Fruit fly (Drosophila melanogaster) whole organism, prepupa: ENCODE results near the gene CG17344.

Experiments used
- CG10631 ChIP-seq: fragments of 200-800 bp; sonication (Bioruptor generic); optimal IDR thresholded peaks from 2 replicates; lab custom pipeline; 2016; ENCODE audit warnings: missing biosample characterization, missing genetic modification characterization
- CG10669 ChIP-seq: fragments of 200-800 bp; sonication (Bioruptor generic); optimal IDR thresholded peaks from 3 replicates; lab custom pipeline; 2018; ENCODE audit warnings: missing biosample characterization, mild to moderate bottlenecking, missing genetic modification characterization, moderate library complexity
- CG15336 ChIP-seq: fragments of 200-800 bp; sonication (Bioruptor generic); IDR thresholded peaks from 2 replicates; pipeline ENCODE4 v1.3.6; 2022; ENCODE audit warnings: missing biosample characterization, missing genetic modification characterization
- CG16779 ChIP-seq: fragments of 200-800 bp; sonication (Bioruptor generic); optimal IDR thresholded peaks from 3 replicates; lab custom pipeline; 2017; ENCODE audit warnings: missing biosample characterization, mild to moderate bottlenecking, missing genetic modification characterization
- CG3032 ChIP-seq: fragments of 200-800 bp; optimal IDR thresholded peaks from 2 replicates; lab custom pipeline; 2019; ENCODE audit warnings: missing biosample characterization, mild to moderate bottlenecking, missing genetic modification characterization, moderate library complexity
- CG31627 ChIP-seq: fragments of 200-800 bp; sonication (Bioruptor generic); optimal IDR thresholded peaks from 3 replicates; lab custom pipeline; 2016; ENCODE audit warnings: missing biosample characterization, missing genetic modification characterization
- CG32006 ChIP-seq: fragments of 200-800 bp; sonication (Bioruptor generic); optimal IDR thresholded peaks from 3 replicates; lab custom pipeline; 2017; ENCODE audit warnings: missing biosample characterization, mild to moderate bottlenecking, missing genetic modification characterization
- CG34406 ChIP-seq: fragments of 200-800 bp; sonication (Bioruptor generic); optimal IDR thresholded peaks from 3 replicates; lab custom pipeline; 2016; ENCODE audit warnings: missing biosample characterization, missing genetic modification characterization
- CG3919 ChIP-seq: fragments of 200-800 bp; sonication (Bioruptor generic); optimal IDR thresholded peaks from 3 replicates; lab custom pipeline; 2016; ENCODE audit warnings: missing biosample characterization, missing genetic modification characterization
- CG4318 ChIP-seq: fragments of 200-800 bp; sonication (Bioruptor generic); optimal IDR thresholded peaks from 3 replicates; lab custom pipeline; 2017; ENCODE audit warnings: missing biosample characterization, mild to moderate bottlenecking, missing genetic modification characterization
- CG6163 ChIP-seq: fragments of 200-800 bp; sonication (Bioruptor generic); IDR thresholded peaks from 3 replicates; pipeline ENCODE4 v1.3.6; 2022; ENCODE audit warnings: missing biosample characterization, missing genetic modification characterization
- CG6276 ChIP-seq: fragments of 200-800 bp; sonication (Bioruptor generic); optimal IDR thresholded peaks from 2 replicates; lab custom pipeline; 2017; ENCODE audit warnings: missing biosample characterization, mild to moderate bottlenecking, missing genetic modification characterization
- CG6792 ChIP-seq: fragments of 200-800 bp; sonication (Bioruptor generic); optimal IDR thresholded peaks from 3 replicates; lab custom pipeline; 2016; ENCODE audit warnings: missing biosample characterization, missing genetic modification characterization
- CG6808 ChIP-seq: fragments of 200-800 bp; sonication (Bioruptor generic); optimal IDR thresholded peaks from 3 replicates; lab custom pipeline; 2017; ENCODE audit warnings: missing biosample characterization, missing genetic modification characterization, mild to moderate bottlenecking, moderate library complexity, missing genetic modification reagents
- CG8119 ChIP-seq: fragments of 200-800 bp; sonication (Bioruptor generic); IDR thresholded peaks from 3 replicates; pipeline ENCODE4 v1.3.6; 2022; ENCODE audit warnings: missing biosample characterization, missing genetic modification characterization
- CG8319 ChIP-seq: fragments of 200-800 bp; sonication (Bioruptor generic); optimal IDR thresholded peaks from 3 replicates; lab custom pipeline; 2016; ENCODE audit warnings: missing biosample characterization, missing genetic modification characterization
- CG9139 ChIP-seq: fragments of 200-800 bp; sonication (Bioruptor generic); optimal IDR thresholded peaks from 3 replicates; lab custom pipeline; 2017; ENCODE audit warnings: missing biosample characterization, mild to moderate bottlenecking, missing genetic modification characterization
- Eip78C ChIP-seq: fragments of 200-800 bp; sonication (Bioruptor generic); peaks from one replicate; lab custom pipeline; 2016; ENCODE audit warnings: missing biosample characterization, missing genetic modification characterization
- Ets21C ChIP-seq: fragments of 200-800 bp; sonication (Bioruptor generic); optimal IDR thresholded peaks from 3 replicates; lab custom pipeline; 2016; ENCODE audit warnings: missing biosample characterization, missing genetic modification characterization
- Gug ChIP-seq: fragments of 200-800 bp; sonication (Bioruptor generic); IDR thresholded peaks from 2 replicates; pipeline ENCODE4 v1.3.6; 2022; ENCODE audit warnings: missing biosample characterization, missing genetic modification characterization
- Hr38 ChIP-seq: sonication (Bioruptor generic); optimal IDR thresholded peaks from 2 replicates; lab custom pipeline; 2016; ENCODE audit warnings: missing biosample characterization, missing genetic modification characterization
- Hr39 ChIP-seq: fragments of 200-800 bp; sonication (Bioruptor generic); optimal IDR thresholded peaks from 2 replicates; lab custom pipeline; 2016; ENCODE audit warnings: missing biosample characterization, missing genetic modification characterization
- Hr4 ChIP-seq: fragments of 200-800 bp; sonication (Bioruptor generic); optimal IDR thresholded peaks from 3 replicates; lab custom pipeline; 2016; ENCODE audit warnings: missing biosample characterization, missing genetic modification characterization
- Met ChIP-seq: fragments of 200-800 bp; sonication (Bioruptor generic); optimal IDR thresholded peaks from 3 replicates; lab custom pipeline; 2016; ENCODE audit warnings: missing biosample characterization, missing genetic modification characterization
- OdsH ChIP-seq: fragments of 200-800 bp; sonication (Bioruptor generic); optimal IDR thresholded peaks from 3 replicates; lab custom pipeline; 2016; ENCODE audit warnings: missing biosample characterization, missing genetic modification characterization
- Smox ChIP-seq: fragments of 200-800 bp; sonication (Bioruptor generic); optimal IDR thresholded peaks from 3 replicates; lab custom pipeline; 2016; ENCODE audit warnings: missing biosample characterization, missing genetic modification characterization
- Sox102F ChIP-seq: fragments of 200-800 bp; sonication (Bioruptor generic); optimal IDR thresholded peaks from 2 replicates; lab custom pipeline; 2016; ENCODE audit warnings: missing biosample characterization, mild to moderate bottlenecking, missing genetic modification characterization
- Sox14 ChIP-seq: fragments of 200-800 bp; sonication (Bioruptor generic); optimal IDR thresholded peaks from 3 replicates; lab custom pipeline; 2016; ENCODE audit warnings: missing biosample characterization, missing genetic modification characterization
- Sox15 ChIP-seq: fragments of 200-800 bp; sonication (Bioruptor generic); optimal IDR thresholded peaks from 3 replicates; lab custom pipeline; 2016; ENCODE audit warnings: missing biosample characterization, missing genetic modification characterization
- achi ChIP-seq: fragments of 200-800 bp; sonication (Bioruptor generic); optimal IDR thresholded peaks from 3 replicates; lab custom pipeline; 2016; ENCODE audit warnings: missing biosample characterization, missing genetic modification characterization
- acj6 ChIP-seq: fragments of 200-800 bp; sonication (Bioruptor generic); optimal IDR thresholded peaks from 3 replicates; lab custom pipeline; 2016; ENCODE audit warnings: missing biosample characterization, missing genetic modification characterization
- cyc ChIP-seq: fragments of 200-800 bp; sonication (Bioruptor generic); optimal IDR thresholded peaks from 3 replicates; lab custom pipeline; 2016; ENCODE audit warnings: missing biosample characterization, missing genetic modification characterization
- dac ChIP-seq: fragments of 200-800 bp; sonication (Bioruptor generic); optimal IDR thresholded peaks from 2 replicates; lab custom pipeline; 2017; ENCODE audit warnings: missing biosample characterization, mild to moderate bottlenecking, missing genetic modification characterization
- dsx ChIP-seq: fragments of 200-800 bp; optimal IDR thresholded peaks from 3 replicates; lab custom pipeline; 2019; ENCODE audit warnings: missing biosample characterization, mild to moderate bottlenecking, missing genetic modification characterization, moderate library complexity; ENCODE audit not compliant: poor library complexity, severe bottlenecking
- eg ChIP-seq: fragments of 200-800 bp; sonication (Bioruptor generic); IDR thresholded peaks from 3 replicates; pipeline ENCODE4 v1.3.6; 2022; ENCODE audit warnings: missing biosample characterization, missing genetic modification characterization
- esn ChIP-seq: fragments of 200-800 bp; sonication (Bioruptor generic); optimal IDR thresholded peaks from 2 replicates; lab custom pipeline; 2016; ENCODE audit warnings: missing biosample characterization, mild to moderate bottlenecking, missing genetic modification characterization, moderate library complexity
- fd59A ChIP-seq: fragments of 200-800 bp; sonication (Bioruptor generic); optimal IDR thresholded peaks from 2 replicates; lab custom pipeline; 2017; ENCODE audit warnings: missing biosample characterization, mild to moderate bottlenecking, missing genetic modification characterization, missing genetic modification reagents
- fd85E ChIP-seq: fragments of 200-800 bp; sonication (Bioruptor generic); optimal IDR thresholded peaks from 3 replicates; lab custom pipeline; 2016; ENCODE audit warnings: missing biosample characterization, missing genetic modification characterization
- lz ChIP-seq: fragments of 200-800 bp; sonication (Bioruptor generic); optimal IDR thresholded peaks from 3 replicates; lab custom pipeline; 2016; ENCODE audit warnings: missing biosample characterization, missing genetic modification characterization
- net ChIP-seq: fragments of 200-800 bp; sonication (Bioruptor generic); optimal IDR thresholded peaks from 3 replicates; lab custom pipeline; 2016; ENCODE audit warnings: missing biosample characterization, missing genetic modification characterization
- pdm3 ChIP-seq: fragments of 200-800 bp; sonication (Bioruptor generic); optimal IDR thresholded peaks from 3 replicates; lab custom pipeline; 2016; ENCODE audit warnings: missing biosample characterization, missing genetic modification characterization
- spab ChIP-seq: fragments of 200-800 bp; sonication (Bioruptor generic); optimal IDR thresholded peaks from 2 replicates; lab custom pipeline; 2017; ENCODE audit warnings: missing biosample characterization, mild to moderate bottlenecking, missing genetic modification characterization, missing genetic modification reagents
- svp ChIP-seq: fragments of 200-800 bp; sonication (Bioruptor generic); peaks from one replicate; lab custom pipeline; 2016; ENCODE audit warnings: missing biosample characterization, missing genetic modification characterization
- topi ChIP-seq: fragments of 200-800 bp; sonication (Bioruptor generic); optimal IDR thresholded peaks from 3 replicates; lab custom pipeline; 2016; ENCODE audit warnings: missing biosample characterization, missing genetic modification characterization
- vri ChIP-seq: fragments of 200-800 bp; sonication (Bioruptor generic); optimal IDR thresholded peaks from 3 replicates; lab custom pipeline; 2016; ENCODE audit warnings: missing biosample characterization, mild to moderate bottlenecking, missing genetic modification characterization

Gene CG17344

DNA sequence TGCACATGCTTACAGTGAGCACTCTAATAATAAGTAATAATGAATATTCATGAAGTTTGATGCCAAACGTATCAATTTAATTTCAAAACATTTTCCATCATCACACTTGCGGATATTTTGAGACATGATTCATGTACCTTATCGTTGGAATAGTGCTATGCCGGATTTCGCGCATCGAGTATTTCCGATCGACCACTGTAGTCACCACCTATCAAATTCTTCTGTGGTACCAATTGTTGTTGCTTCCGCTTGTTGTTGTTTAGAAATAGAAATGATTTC is 39.1 kb downstream of the CG17344 start:
- TF ChIP-seq CG9139 (GFP tag; lab: Kevin White, UChicago) (no peak), Eip78C (GFP tag; lab: Kevin White, UChicago) (peak; percentile 71), Met (peak; percentile 67), net (GFP tag; lab: Kevin White, UChicago) (no peak), Sox14 (GFP tag; lab: Kevin White, UChicago) (peak; percentile 60), CG34406 (peak; percentile 13), Sox15 (no peak), Hr4 (GFP tag; lab: Kevin White, UChicago) (peak; percentile 54), lz (GFP tag; lab: Kevin White, UChicago) (peak; percentile 38), CG6808 (GFP tag; lab: Kevin White, UChicago) (no peak), fd85E (GFP tag; lab: Kevin White, UChicago) (no peak), Gug (GFP tag; lab: Robert Waterston, UW) (no peak), OdsH (peak; percentile 46), Sox102F (GFP tag; lab: Kevin White, UChicago) (peak; percentile 35), dac (GFP tag; lab: Kevin White, UChicago) (no peak), eg (GFP tag; lab: Robert Waterston, UW) (peak; percentile 45; the same call in 2 of the 3 replicates), CG6792 (GFP tag; lab: Kevin White, UChicago) (no peak), topi (peak; percentile 34), CG3919 (GFP tag; lab: Kevin White, UChicago) (peak; percentile 38), CG6276 (GFP tag; lab: Kevin White, UChicago) (peak; percentile 45), CG6163 (GFP tag; lab: Robert Waterston, UW) (peak; percentile 60), achi (peak; percentile 30), vri (GFP tag; lab: Kevin White, UChicago) (no peak), CG8319 (GFP tag; lab: Kevin White, UChicago) (no peak), cyc (GFP tag; lab: Kevin White, UChicago) (peak; percentile 58), dsx (GFP tag; lab: Kevin White, UChicago) (peak; percentile 3), Hr39 (GFP tag; lab: Kevin White, UChicago) (peak; percentile 54), Ets21C (peak; percentile 42), CG16779 (tag; lab: Kevin White, UChicago) (no peak), esn (peak; percentile 46), CG8119 (0 out of 3 replicates have a peak, but pooled peaks have one; percentile 39), CG10631 (GFP tag; lab: Kevin White, UChicago) (peak; percentile 46), spab (GFP tag; lab: Kevin White, UChicago) (no peak), pdm3 (peak; percentile 44), fd59A (peak; percentile 7), Smox (peak; percentile 24), Hr38 (no peak), CG32006 (GFP tag; lab: Kevin White, UChicago) (peak; percentile 66), CG10669 (GFP tag; lab: Kevin White, UChicago) (no peak), CG3032 (tag; lab: Kevin White, UChicago) (no peak), acj6 (peak; percentile 48), CG4318 (GFP tag; lab: Kevin White, UChicago) (peak; percentile 1), CG31627 (GFP tag; lab: Kevin White, UChicago) (peak; percentile 49), svp (GFP tag; lab: Kevin White, UChicago) (peak; percentile 70), CG15336 (peak; percentile 51)
- TF ChIP-seq, all 60 proteins: peak for 30
